Worm (Caenorhabditis elegans) whole organism, L4 larva: ENCODE results near the gene nhr-11.

Experiments used
- arid-1 ChIP-seq: fragments of 200-800 bp; sonication (Bioruptor generic); conservative IDR thresholded peaks from 2 replicates; pipeline ENCODE4 v1.3.6; 2022; ENCODE audit warnings: missing genetic modification reagents, missing genetic modification characterization, missing compliant biosample characterization
- egl-27 ChIP-seq: sonication (generic microtip); optimal IDR thresholded peaks from 3 replicates; lab custom pipeline; 2017; ENCODE audit warnings: missing biosample characterization, missing genetic modification reagents, missing genetic modification characterization
- lin-29 ChIP-seq: fragments of 200-800 bp; sonication (Bioruptor generic); IDR thresholded peaks from 2 replicates; pipeline ENCODE4 v1.3.6; 2022; ENCODE audit warnings: missing genetic modification reagents, missing genetic modification characterization, missing compliant biosample characterization
- lsy-2 ChIP-seq, 2 experiments: fragments of 150-350 bp in 1 of 2; sonication (generic microtip) in 1 of 2; optimal IDR thresholded peaks; 2 replicates each; lab custom pipeline; 2014 to 2017; ENCODE audit warnings: missing biosample characterization in 2 of 2, missing genetic modification characterization in 2 of 2
- nhr-41 ChIP-seq: fragments of 200-800 bp; sonication (Bioruptor generic); IDR thresholded peaks from 2 replicates; pipeline ENCODE4 v1.3.6; 2022; ENCODE audit warnings: missing genetic modification reagents, missing genetic modification characterization, missing compliant biosample characterization
- ztf-11 ChIP-seq: fragments of 150-350 bp; optimal IDR thresholded peaks from 2 replicates; lab custom pipeline; 2014; ENCODE audit warnings: missing biosample characterization, missing genetic modification characterization

- TF ChIP-seq nhr-41 (GFP tag; lab: Robert Waterston, UW) (no peak), lin-29 (no peak), ztf-11 (tag; lab: Kevin White, UChicago) (no peak), lsy-2 (tag; optimal IDR thresholded peaks at IDR 0.05; lab: Kevin White, UChicago) (no peak), arid-1 (GFP tag; lab: Robert Waterston, UW) (no peak), egl-27 (tag; lab: Kevin White, UChicago) (no peak)
Measured at ce11 chrIV:9069703-9070102, at the start of gene nhr-11.
